Worm (Caenorhabditis elegans): ENCODE results near the gene rpl-22.
A peak's percentile ranks its signal among the peaks of the same experiment; 100 is the strongest.

rpl-22 gene

ce11 chrII:5032669-5033068 lies 22.7 kb upstream of the rpl-22 start (continued):
- TF ChIP-seq aly-2 (tag; optimal IDR thresholded peaks at IDR 0.05): no peak
- peak; percentile 86; the same call in 1 of the 2 replicates for TF ChIP-seq Y105C5A.15 (GFP tag; IDR thresholded peaks at IDR 0.05)
- TF ChIP-seq lin-15B (tag; optimal IDR thresholded peaks at IDR 0.05): no peak
- peak; percentile 69; the same call in 1 of the 2 replicates for TF ChIP-seq zip-11 (GFP tag; IDR thresholded peaks at IDR 0.05)
- TF ChIP-seq ctbp-1 (GFP tag; IDR thresholded peaks at IDR 0.05): 0 out of 2 replicates have a peak, but pooled peaks have one; percentile 41
- TF ChIP-seq F44E2.7 (GFP tag; IDR thresholded peaks at IDR 0.05): 0 out of 2 replicates have a peak, but pooled peaks have one; percentile 50
- TF ChIP-seq gei-8 (GFP tag; optimal IDR thresholded peaks at IDR 0.05): peak; percentile 68
- TF ChIP-seq hlh-11 (tag; optimal IDR thresholded peaks at IDR 0.05): peak; percentile 55
- peak; percentile 80 for TF ChIP-seq Y5F2A.4 (GFP tag; optimal IDR thresholded peaks at IDR 0.05)
- no peak for TF ChIP-seq ztf-11 (tag; optimal IDR thresholded peaks at IDR 0.05)
- 0 out of 2 replicates have a peak, but pooled peaks have one; percentile 44 for TF ChIP-seq php-3 (GFP tag; IDR thresholded peaks at IDR 0.05)
- peak in 1 of 2 experiments; percentile 25 for TF ChIP-seq mdl-1 (tag; optimal IDR thresholded peaks at IDR 0.05)
- peak; percentile 76 for TF ChIP-seq Y48G9A.11 (GFP tag; IDR thresholded peaks at IDR 0.05)
- TF ChIP-seq egl-43 (GFP tag; IDR thresholded peaks at IDR 0.05): peak; percentile 94
- TF ChIP-seq tra-1 (GFP tag; IDR thresholded peaks at IDR 0.05): peak; percentile 82
- peak; percentile 54 for TF ChIP-seq nhr-102 (tag; optimal IDR thresholded peaks at IDR 0.05)
- no peak for TF ChIP-seq nhr-10 (tag; optimal IDR thresholded peaks at IDR 0.05)
- peak; percentile 29 to 70 for TF ChIP-seq lsy-2 (tag; optimal IDR thresholded peaks at IDR 0.05)
- peak; percentile 72 for TF ChIP-seq unc-130 (GFP tag; optimal IDR thresholded peaks at IDR 0.05)
- TF ChIP-seq mep-1 (tag; optimal IDR thresholded peaks at IDR 0.05): peak; percentile 64
- no peak for TF ChIP-seq zag-1 (tag; optimal IDR thresholded peaks at IDR 0.05)
- peak; percentile 84 for TF ChIP-seq T26A8.4 (GFP tag; IDR thresholded peaks at IDR 0.05)
- TF ChIP-seq dmd-6 (GFP tag; IDR thresholded peaks at IDR 0.05): peak; percentile 68
- no peak for TF ChIP-seq attf-4 (tag; optimal IDR thresholded peaks at IDR 0.05)
- TF ChIP-seq tag-97 (GFP tag; IDR thresholded peaks at IDR 0.05): no peak
- TF ChIP-seq rbr-2 (tag; optimal IDR thresholded peaks at IDR 0.05): peak; percentile 46
- peak; percentile 69 for TF ChIP-seq F49E8.2 (tag; optimal IDR thresholded peaks at IDR 0.05; ENCODE audit: borderline replicate concordance)
- peak; percentile 81; the same call in 1 of the 2 replicates for TF ChIP-seq Y75B8A.6 (GFP tag; IDR thresholded peaks at IDR 0.05)
- peak; percentile 48 for TF ChIP-seq nhr-11 (tag; optimal IDR thresholded peaks at IDR 0.05)
- TF ChIP-seq ceh-44 (GFP tag; IDR thresholded peaks at IDR 0.05): peak; percentile 59; the same call in 1 of the 2 replicates
- peak; percentile 17 to 59 for TF ChIP-seq hif-1 (tag; optimal IDR thresholded peaks at IDR 0.05)
- peak in 1 of 2 experiments; percentile 80 for TF ChIP-seq unc-62 (GFP tag; optimal IDR thresholded peaks at IDR 0.05 in 1 of 2)
- TF ChIP-seq unc-62 (tag; optimal IDR thresholded peaks at IDR 0.05): no peak
- no peak for TF ChIP-seq egl-27 (tag; optimal IDR thresholded peaks at IDR 0.05)
- no peak for TF ChIP-seq mdt-29 (GFP tag; IDR thresholded peaks at IDR 0.05)
- no peak for TF ChIP-seq ZK546.5 (tag; optimal IDR thresholded peaks at IDR 0.05)
- peak; percentile 70 for TF ChIP-seq nhr-25 (tag; optimal IDR thresholded peaks at IDR 0.05; ENCODE audit: borderline replicate concordance, insufficient read depth)
- TF ChIP-seq ceh-28 (tag; optimal IDR thresholded peaks at IDR 0.05): no peak
- TF ChIP-seq nhr-111 (GFP tag; optimal IDR thresholded peaks at IDR 0.05): peak; percentile 42
- peak; percentile 19 for TF ChIP-seq zfp-2 (tag; optimal IDR thresholded peaks at IDR 0.05)
- no peak for TF ChIP-seq lin-39 (tag; optimal IDR thresholded peaks at IDR 0.05)
- TF ChIP-seq sdz-12 (GFP tag; optimal IDR thresholded peaks at IDR 0.05): peak; percentile 82
- TF ChIP-seq ZK337.2 (GFP tag; IDR thresholded peaks at IDR 0.05): no peak
- peak; percentile 74 for TF ChIP-seq madf-9 (GFP tag; conservative IDR thresholded peaks at IDR 0.05)
- no peak for TF ChIP-seq lin-29 (GFP tag; IDR thresholded peaks at IDR 0.05)
- no peak for TF ChIP-seq ceh-82 (tag; optimal IDR thresholded peaks at IDR 0.05)
- no peak for TF ChIP-seq skn-1 (tag; optimal IDR thresholded peaks at IDR 0.05)
- TF ChIP-seq lin-38 (GFP tag; IDR thresholded peaks at IDR 0.05): peak; percentile 84
- TF ChIP-seq hlh-30 (tag; optimal IDR thresholded peaks at IDR 0.05; ENCODE audit: insufficient read depth): peak; percentile 29
- TF ChIP-seq duxl-1 (tag; optimal IDR thresholded peaks at IDR 0.05; ENCODE audit: poor library complexity): peak; percentile 78
- TF ChIP-seq lir-3 (tag; optimal IDR thresholded peaks at IDR 0.05): peak; percentile 15
